Fruit fly (Drosophila melanogaster) whole organism, embryonic: ENCODE data around the gene CG9926.

Experiments used
- Asciz ChIP-seq: fragments of 200-800 bp; sonication (Bioruptor generic); optimal IDR thresholded peaks from 2 replicates; lab custom pipeline; 2017; ENCODE audit warnings: missing biosample characterization, mild to moderate bottlenecking, missing genetic modification characterization, missing genetic modification reagents
- Bgb ChIP-seq: fragments of 200-800 bp; sonication (Bioruptor generic); IDR thresholded peaks from 2 replicates; pipeline ENCODE4 v1.3.6; 2022; ENCODE audit warnings: missing biosample characterization, missing genetic modification characterization; ENCODE audit not compliant: partially characterized antibody
- CG1024 ChIP-seq: fragments of 200-800 bp; sonication (Bioruptor generic); IDR thresholded peaks from 2 replicates; pipeline ENCODE4 v1.3.6; 2022; ENCODE audit warnings: missing biosample characterization, missing genetic modification characterization
- CG11247 ChIP-seq: fragments of 200-800 bp; sonication (Bioruptor generic); IDR thresholded peaks from 2 replicates; pipeline ENCODE4 v1.3.6; 2022; ENCODE audit warnings: missing biosample characterization, missing genetic modification characterization
- CG11723 ChIP-seq: fragments of 200-800 bp; sonication (Bioruptor generic); optimal IDR thresholded peaks from 2 replicates; lab custom pipeline; 2017; ENCODE audit warnings: missing biosample characterization, mild to moderate bottlenecking, missing genetic modification characterization
- CG12104 ChIP-seq: fragments of 200-800 bp; sonication (Bioruptor generic); optimal IDR thresholded peaks from 3 replicates; lab custom pipeline; 2016; ENCODE audit warnings: missing biosample characterization, missing genetic modification characterization
- CG12769 ChIP-seq: fragments of 200-800 bp; sonication (Bioruptor generic); optimal IDR thresholded peaks from 2 replicates; lab custom pipeline; 2019; ENCODE audit warnings: missing biosample characterization, mild to moderate bottlenecking, missing genetic modification characterization, moderate library complexity
- CG13287 ChIP-seq: fragments of 200-800 bp; sonication (Bioruptor generic); IDR thresholded peaks from 2 replicates; pipeline ENCODE4 v1.3.6; 2022; ENCODE audit warnings: missing biosample characterization, missing genetic modification characterization; ENCODE audit not compliant: partially characterized antibody
- CG15479 ChIP-seq: fragments of 200-800 bp; sonication (Bioruptor generic); optimal IDR thresholded peaks from 3 replicates; lab custom pipeline; 2019; ENCODE audit warnings: missing biosample characterization, mild to moderate bottlenecking, missing genetic modification characterization, moderate library complexity
- CG16863 ChIP-seq: fragments of 200-800 bp; sonication (Bioruptor generic); optimal IDR thresholded peaks from 3 replicates; lab custom pipeline; 2016; ENCODE audit warnings: missing biosample characterization, missing genetic modification characterization
- CG17361 ChIP-seq: fragments of 200-800 bp; sonication (Bioruptor generic); IDR thresholded peaks from 3 replicates; pipeline ENCODE4 v1.3.6; 2022; ENCODE audit warnings: missing biosample characterization, missing genetic modification characterization
- CG17802 ChIP-seq: fragments of 200-800 bp; sonication (Bioruptor generic); optimal IDR thresholded peaks from 2 replicates; lab custom pipeline; 2018; ENCODE audit warnings: missing biosample characterization, mild to moderate bottlenecking, missing genetic modification characterization, moderate library complexity
- CG18011 ChIP-seq: fragments of 200-800 bp; sonication (Bioruptor generic); optimal IDR thresholded peaks from 2 replicates; lab custom pipeline; 2017; ENCODE audit warnings: missing biosample characterization, missing genetic modification characterization, mild to moderate bottlenecking, moderate library complexity, missing genotype
- CG18262 ChIP-seq: fragments of 200-800 bp; optimal IDR thresholded peaks from 3 replicates; lab custom pipeline; 2019; ENCODE audit warnings: missing biosample characterization, mild to moderate bottlenecking, missing genetic modification characterization, moderate library complexity
- CG18764 ChIP-seq: fragments of 200-800 bp; sonication (Bioruptor generic); optimal IDR thresholded peaks from 3 replicates; lab custom pipeline; 2016; ENCODE audit warnings: missing biosample characterization, missing genetic modification characterization
- CG2116 ChIP-seq: fragments of 200-800 bp; sonication (Bioruptor generic); optimal IDR thresholded peaks from 3 replicates; lab custom pipeline; 2018; ENCODE audit warnings: missing biosample characterization, mild to moderate bottlenecking, missing genetic modification characterization
- CG2678 ChIP-seq: fragments of 200-800 bp; sonication (Bioruptor generic); optimal IDR thresholded peaks from 3 replicates; lab custom pipeline; 2019; ENCODE audit warnings: missing biosample characterization, mild to moderate bottlenecking, missing genetic modification characterization, moderate library complexity
- CG31441 ChIP-seq: fragments of 200-800 bp; sonication (Bioruptor generic); IDR thresholded peaks from 2 replicates; pipeline ENCODE4 v1.3.6; 2022; ENCODE audit warnings: missing biosample characterization, missing genetic modification characterization
- CG3726 ChIP-seq: fragments of 200-800 bp; sonication (Bioruptor generic); IDR thresholded peaks from 3 replicates; pipeline ENCODE4, ENCODE4 v1.3.6; 2022; ENCODE audit warnings: missing biosample characterization, missing genetic modification characterization
- CG4820 ChIP-seq: fragments of 200-800 bp; sonication (Bioruptor generic); optimal IDR thresholded peaks from 3 replicates; lab custom pipeline; 2016; ENCODE audit warnings: missing biosample characterization, missing genetic modification characterization
- CG7372 ChIP-seq: fragments of 200-800 bp; sonication (Bioruptor generic); IDR thresholded peaks from 2 replicates; pipeline ENCODE4 v1.3.6; 2022; ENCODE audit warnings: missing biosample characterization, missing genetic modification characterization
- Dfd ChIP-seq, 2 experiments: fragments of >200 bp; optimal IDR thresholded peaks; 2 replicates each; lab custom pipeline; 2017; ENCODE audit warnings: missing biosample characterization in 2 of 2, missing genetic modification characterization in 2 of 2
- Drgx ChIP-seq: fragments of 200-800 bp; sonication (Bioruptor generic); IDR thresholded peaks from 2 replicates; pipeline ENCODE4 v1.3.6; 2022; ENCODE audit warnings: missing biosample characterization, missing genetic modification characterization
- ERR ChIP-seq: fragments of 200-800 bp; sonication (Bioruptor generic); optimal IDR thresholded peaks from 2 replicates; lab custom pipeline; 2016; ENCODE audit warnings: missing biosample characterization, missing genetic modification characterization
- Fer2 ChIP-seq: fragments of 200-800 bp; sonication (Bioruptor generic); optimal IDR thresholded peaks from 2 replicates; lab custom pipeline; 2018; ENCODE audit warnings: missing biosample characterization, mild to moderate bottlenecking, missing genetic modification characterization, moderate library complexity
- HLH54F ChIP-seq: fragments of 200-800 bp; sonication (Bioruptor generic); optimal IDR thresholded peaks from 3 replicates; lab custom pipeline; 2016; ENCODE audit warnings: missing biosample characterization, missing genetic modification characterization
- NC2α ChIP-seq: fragments of 200-800 bp; sonication (Bioruptor generic); optimal IDR thresholded peaks from 2 replicates; lab custom pipeline; 2016; ENCODE audit warnings: missing biosample characterization, missing genetic modification characterization
- Oli ChIP-seq: fragments of 200-800 bp; sonication (Bioruptor generic); optimal IDR thresholded peaks from 2 replicates; lab custom pipeline; 2018; ENCODE audit warnings: missing biosample characterization, mild to moderate bottlenecking, missing genetic modification characterization, moderate library complexity
- Scr ChIP-seq: fragments of 200-800 bp; sonication (Bioruptor generic); IDR thresholded peaks from 2 replicates; pipeline ENCODE4 v1.3.6; 2022; ENCODE audit warnings: missing biosample characterization, missing genetic modification characterization; ENCODE audit not compliant: partially characterized antibody
- ara ChIP-seq: fragments of 200-800 bp; sonication (Bioruptor generic); IDR thresholded peaks from 2 replicates; pipeline ENCODE4 v1.3.6; 2022; ENCODE audit warnings: missing biosample characterization, missing genetic modification characterization
- az2 ChIP-seq: fragments of 200-800 bp; sonication (Bioruptor generic); optimal IDR thresholded peaks from 3 replicates; lab custom pipeline; 2016; ENCODE audit warnings: missing biosample characterization, missing genetic modification characterization
- bsh ChIP-seq, 2 experiments: fragments of 200-800 bp; sonication (Bioruptor generic); optimal IDR thresholded peaks; 2 replicates each; lab custom pipeline; 2017 to 2018; ENCODE audit warnings: mild to moderate bottlenecking in 2 of 2, missing biosample characterization in 2 of 2, missing genetic modification characterization in 2 of 2, moderate library complexity in 1 of 2
- chinmo ChIP-seq: fragments of 200-800 bp; sonication (Bioruptor generic); IDR thresholded peaks from 4 replicates; pipeline ENCODE4 v1.3.6; 2022; ENCODE audit warnings: missing biosample characterization, missing genetic modification characterization; ENCODE audit not compliant: partially characterized antibody
- chn ChIP-seq: fragments of 200-800 bp; sonication (Bioruptor generic); optimal IDR thresholded peaks from 2 replicates; lab custom pipeline; 2016; ENCODE audit warnings: missing biosample characterization, missing genetic modification characterization
- dmrt11E ChIP-seq: fragments of 200-800 bp; sonication (Bioruptor generic); optimal IDR thresholded peaks from 3 replicates; lab custom pipeline; 2018; ENCODE audit warnings: missing biosample characterization, mild to moderate bottlenecking, missing genetic modification characterization, moderate library complexity
- dmrt99B ChIP-seq: fragments of 200-800 bp; sonication (Bioruptor generic); optimal IDR thresholded peaks from 2 replicates; lab custom pipeline; 2018; ENCODE audit warnings: missing biosample characterization, mild to moderate bottlenecking, missing genetic modification characterization, moderate library complexity
- emc ChIP-seq: fragments of 200-800 bp; sonication (Bioruptor generic); optimal IDR thresholded peaks from 2 replicates; lab custom pipeline; 2016; ENCODE audit warnings: missing biosample characterization, missing genetic modification characterization
- ems ChIP-seq: fragments of 200-800 bp; sonication (Bioruptor generic); optimal IDR thresholded peaks from 3 replicates; lab custom pipeline; 2016; ENCODE audit warnings: missing biosample characterization, missing genetic modification characterization
- exex ChIP-seq: fragments of 200-800 bp; sonication (Bioruptor generic); optimal IDR thresholded peaks from 4 replicates; lab custom pipeline; 2018; ENCODE audit warnings: missing biosample characterization, mild to moderate bottlenecking, missing genetic modification characterization, moderate library complexity
- grn ChIP-seq: fragments of 200-800 bp; sonication (Bioruptor generic); optimal IDR thresholded peaks from 3 replicates; lab custom pipeline; 2017; ENCODE audit warnings: missing biosample characterization, missing genetic modification characterization
- ind ChIP-seq: fragments of 200-800 bp; sonication (Bioruptor generic); optimal IDR thresholded peaks from 3 replicates; lab custom pipeline; 2016; ENCODE audit warnings: missing biosample characterization, missing genetic modification characterization
- inv ChIP-seq: fragments of 200-800 bp; sonication (Bioruptor generic); IDR thresholded peaks from 2 replicates; pipeline ENCODE4 v1.3.6; 2022; ENCODE audit warnings: missing biosample characterization, missing genetic modification characterization; ENCODE audit not compliant: partially characterized antibody
- nerfin-2 ChIP-seq: fragments of 200-800 bp; sonication (Bioruptor generic); IDR thresholded peaks from 2 replicates; pipeline ENCODE4 v1.3.6; 2022; ENCODE audit warnings: missing biosample characterization, missing genetic modification characterization; ENCODE audit not compliant: partially characterized antibody
- nmo ChIP-seq: fragments of 200-800 bp; sonication (Bioruptor generic); optimal IDR thresholded peaks from 2 replicates; lab custom pipeline; 2018; ENCODE audit warnings: missing biosample characterization, mild to moderate bottlenecking, missing genetic modification characterization, moderate library complexity
- odd ChIP-seq: fragments of 200-800 bp; sonication (Bioruptor generic); optimal IDR thresholded peaks from 2 replicates; lab custom pipeline; 2017; ENCODE audit warnings: missing biosample characterization, mild to moderate bottlenecking, missing genetic modification characterization
- sr ChIP-seq: fragments of 200-800 bp; sonication (Bioruptor generic); IDR thresholded peaks from 3 replicates; pipeline ENCODE4 v1.3.6; 2022; ENCODE audit warnings: missing biosample characterization, missing genetic modification characterization
- tgo ChIP-seq: fragments of 200-800 bp; sonication (Bioruptor generic); IDR thresholded peaks from 3 replicates; pipeline ENCODE4 v1.3.6; 2022; ENCODE audit warnings: missing biosample characterization, missing genetic modification characterization
- tna ChIP-seq: fragments of 200-800 bp; sonication (Bioruptor generic); IDR thresholded peaks from 2 replicates; pipeline ENCODE4 v1.3.6; 2022; ENCODE audit warnings: missing biosample characterization, missing genetic modification characterization; ENCODE audit not compliant: partially characterized antibody
- unpg ChIP-seq: fragments of 200-800 bp; sonication (Bioruptor generic); optimal IDR thresholded peaks from 3 replicates; lab custom pipeline; 2018; ENCODE audit warnings: missing biosample characterization, mild to moderate bottlenecking, missing genetic modification characterization, moderate library complexity
- vvl ChIP-seq: fragments of 200-800 bp; sonication (Bioruptor generic); IDR thresholded peaks from 2 replicates; pipeline ENCODE4 v1.3.6; 2022; ENCODE audit warnings: missing biosample characterization, missing genetic modification characterization

Gene CG9926

dm6 chr3R:13952303-13952702 lies 1.4 kb upstream of the CG9926 start (continued):
- TF ChIP-seq Scr (GFP tag; lab: Robert Waterston, UW) = no peak
- TF ChIP-seq nmo (GFP tag; lab: Kevin White, UChicago) = peak; percentile 38
- peak; percentile 74 for TF ChIP-seq Drgx
- TF ChIP-seq grn = no peak
- TF ChIP-seq CG2116 = no peak
- TF ChIP-seq CG12104 (GFP tag; lab: Kevin White, UChicago) = no peak
- TF ChIP-seq CG4820 (GFP tag; lab: Kevin White, UChicago) = peak; percentile 27
- TF ChIP-seq CG18764 (GFP tag; lab: Kevin White, UChicago) = no peak
- TF ChIP-seq CG16863 (GFP tag; lab: Kevin White, UChicago) = peak; percentile 9
- no peak for TF ChIP-seq CG2678 (tag; lab: Kevin White, UChicago)
- no peak for TF ChIP-seq Bgb (GFP tag; lab: Robert Waterston, UW)
- peak in 1 of 2 experiments; percentile 55 for TF ChIP-seq bsh (GFP tag; optimal IDR thresholded peaks at IDR 0.05; lab: Kevin White, UChicago)
- no peak for TF ChIP-seq emc (GFP tag; lab: Kevin White, UChicago)
- no peak for TF ChIP-seq ind (GFP tag; lab: Kevin White, UChicago)
- TF ChIP-seq dmrt99B (tag; lab: Kevin White, UChicago) = peak; percentile 10
- TF ChIP-seq chinmo (GFP tag; lab: Robert Waterston, UW) = no peak
- TF ChIP-seq Oli (tag; lab: Kevin White, UChicago) = peak; percentile 28
- TF ChIP-seq CG31441 (GFP tag; lab: Robert Waterston, UW) = peak; percentile 40; the same call in 1 of the 2 replicates
- TF ChIP-seq az2 (GFP tag; lab: Kevin White, UChicago) = peak; percentile 12
- TF ChIP-seq CG7372 (GFP tag; lab: Robert Waterston, UW) = no peak
- TF ChIP-seq unpg = peak; percentile 43
- no peak for TF ChIP-seq CG18011
- no peak for TF ChIP-seq CG1024 (GFP tag; lab: Robert Waterston, UW)
- no peak for TF ChIP-seq ems (GFP tag; lab: Kevin White, UChicago)
- TF ChIP-seq chn = peak; percentile 34
- TF ChIP-seq dmrt11E (tag; lab: Kevin White, UChicago) = peak; percentile 50
- 0 out of 2 replicates have a peak, but pooled peaks have one; percentile 54 for TF ChIP-seq vvl (GFP tag; lab: Robert Waterston, UW)
- peak; percentile 33; the same call in 1 of the 3 replicates for TF ChIP-seq tgo (GFP tag; lab: Robert Waterston, UW)
- TF ChIP-seq CG11247 = no peak
- peak; percentile 43 for TF ChIP-seq CG18262
- no peak for TF ChIP-seq CG17802 (tag; lab: Kevin White, UChicago)
- no peak for TF ChIP-seq tna
- TF ChIP-seq NC2α (GFP tag; lab: Kevin White, UChicago) = no peak
- TF ChIP-seq CG15479 (GFP tag; lab: Kevin White, UChicago) = no peak
- TF ChIP-seq CG17361 (GFP tag; lab: Robert Waterston, UW) = peak; percentile 26; the same call in 1 of the 3 replicates
- TF ChIP-seq inv (GFP tag; lab: Robert Waterston, UW) = no peak
- TF ChIP-seq exex (tag; lab: Kevin White, UChicago) = no peak
- peak; percentile 13 for TF ChIP-seq Asciz
- TF ChIP-seq CG12769 (tag; lab: Kevin White, UChicago) = no peak
- 0 out of 2 replicates have a peak, but pooled peaks have one; percentile 32 for TF ChIP-seq ara (GFP tag; lab: Robert Waterston, UW)
- TF ChIP-seq CG13287 (GFP tag; lab: Robert Waterston, UW) = no peak
- TF ChIP-seq HLH54F (GFP tag; lab: Kevin White, UChicago) = no peak
- TF ChIP-seq Fer2 = no peak
- no peak for TF ChIP-seq ERR
- no peak for TF ChIP-seq nerfin-2 (GFP tag; lab: Robert Waterston, UW)
- TF ChIP-seq Dfd (GFP tag; optimal IDR thresholded peaks at IDR 0.05; lab: Kevin White, UChicago) = no peak
- no peak for TF ChIP-seq sr
- no peak for TF ChIP-seq CG11723 (GFP tag; lab: Kevin White, UChicago)
- TF ChIP-seq odd (GFP tag; lab: Kevin White, UChicago) = no peak
- TF ChIP-seq CG3726 = no peak
- TF ChIP-seq, all 482 proteins: peak for 62
